Fruit fly (Drosophila melanogaster) whole organism, embryonic: Measurements from ENCODE around the gene CG5846.
A peak's percentile ranks its signal among the peaks of the same experiment; 100 is the strongest.

ENCODE experiments used
- Asciz ChIP-seq: fragments of 200-800 bp; sonication (Bioruptor generic); optimal IDR thresholded peaks from 2 replicates; lab custom pipeline; 2017; ENCODE audit warnings: missing biosample characterization, mild to moderate bottlenecking, missing genetic modification characterization, missing genetic modification reagents
- Atf3 ChIP-seq: fragments of 200-800 bp; sonication (Bioruptor generic); optimal IDR thresholded peaks from 3 replicates; lab custom pipeline; 2016; ENCODE audit warnings: missing biosample characterization, missing genetic modification characterization
- CG10147 ChIP-seq: fragments of 200-800 bp; sonication (Bioruptor generic); optimal IDR thresholded peaks from 2 replicates; lab custom pipeline; 2019; ENCODE audit warnings: missing biosample characterization, mild to moderate bottlenecking, missing genetic modification characterization, moderate library complexity
- CG10462 ChIP-seq: fragments of 200-800 bp; sonication (Bioruptor generic); optimal IDR thresholded peaks from 2 replicates; lab custom pipeline; 2016; ENCODE audit warnings: missing biosample characterization, missing genetic modification characterization
- CG11456 ChIP-seq: fragments of 200-800 bp; sonication (Bioruptor generic); IDR thresholded peaks from 3 replicates; pipeline ENCODE4 v1.3.6; 2022; ENCODE audit warnings: missing biosample characterization, missing genetic modification characterization
- CG11560 ChIP-seq: fragments of 200-800 bp; sonication (Bioruptor generic); IDR thresholded peaks from 3 replicates; pipeline ENCODE4 v1.3.6; 2022; ENCODE audit warnings: missing biosample characterization, missing genetic modification characterization
- CG12071 ChIP-seq: fragments of 200-800 bp; sonication (Bioruptor generic); optimal IDR thresholded peaks from 3 replicates; lab custom pipeline; 2018; ENCODE audit warnings: missing biosample characterization, mild to moderate bottlenecking, missing genetic modification characterization
- CG12299 ChIP-seq: fragments of 200-800 bp; sonication (Bioruptor generic); optimal IDR thresholded peaks from 2 replicates; lab custom pipeline; 2018; ENCODE audit warnings: missing biosample characterization, mild to moderate bottlenecking, missing genetic modification characterization
- CG1233 ChIP-seq: fragments of 200-800 bp; sonication (Bioruptor generic); optimal IDR thresholded peaks from 4 replicates; lab custom pipeline; 2018; ENCODE audit warnings: missing biosample characterization, mild to moderate bottlenecking, missing genetic modification characterization
- CG12391 ChIP-seq: fragments of 200-800 bp; sonication (Bioruptor generic); optimal IDR thresholded peaks from 3 replicates; lab custom pipeline; 2018; ENCODE audit warnings: missing biosample characterization, mild to moderate bottlenecking, missing genetic modification characterization, moderate library complexity
- CG12659 ChIP-seq: fragments of 200-800 bp; sonication (Bioruptor generic); optimal IDR thresholded peaks from 3 replicates; lab custom pipeline; 2017; ENCODE audit warnings: mild to moderate bottlenecking, missing biosample characterization, missing genetic modification reagents, missing genetic modification characterization
- CG12744 ChIP-seq: fragments of 200-800 bp; sonication (Bioruptor generic); optimal IDR thresholded peaks from 2 replicates; lab custom pipeline; 2016; ENCODE audit warnings: missing biosample characterization, missing genetic modification characterization
- CG14014 ChIP-seq: fragments of 200-800 bp; sonication (Bioruptor generic); IDR thresholded peaks from 2 replicates; pipeline ENCODE4 v1.3.6; 2022; ENCODE audit warnings: missing biosample characterization, missing genetic modification characterization
- CG14710 ChIP-seq: fragments of 200-800 bp; sonication (Bioruptor generic); optimal IDR thresholded peaks from 3 replicates; lab custom pipeline; 2019; ENCODE audit warnings: missing biosample characterization, mild to moderate bottlenecking, missing genetic modification characterization, moderate library complexity
- CG15073 ChIP-seq: fragments of 200-800 bp; sonication (Bioruptor generic); optimal IDR thresholded peaks from 2 replicates; lab custom pipeline; 2016; ENCODE audit warnings: missing biosample characterization, missing genetic modification characterization
- CG15601 ChIP-seq: fragments of 200-800 bp; sonication (Bioruptor generic); optimal IDR thresholded peaks from 3 replicates; lab custom pipeline; 2019; ENCODE audit warnings: missing biosample characterization, mild to moderate bottlenecking, missing genetic modification characterization, moderate library complexity
- CG17186 ChIP-seq: fragments of 200-800 bp; sonication (Bioruptor generic); optimal IDR thresholded peaks from 3 replicates; lab custom pipeline; 2017; ENCODE audit warnings: missing biosample characterization, missing genetic modification reagents, missing genetic modification characterization
- CG18262 ChIP-seq: fragments of 200-800 bp; optimal IDR thresholded peaks from 3 replicates; lab custom pipeline; 2019; ENCODE audit warnings: missing biosample characterization, mild to moderate bottlenecking, missing genetic modification characterization, moderate library complexity
- CG2120 ChIP-seq: fragments of 200-800 bp; sonication (Bioruptor generic); optimal IDR thresholded peaks from 3 replicates; lab custom pipeline; 2016; ENCODE audit warnings: missing biosample characterization, missing genetic modification characterization
- CG2678 ChIP-seq: fragments of 200-800 bp; sonication (Bioruptor generic); optimal IDR thresholded peaks from 3 replicates; lab custom pipeline; 2019; ENCODE audit warnings: missing biosample characterization, mild to moderate bottlenecking, missing genetic modification characterization, moderate library complexity
- CG2889 ChIP-seq: fragments of 200-800 bp; sonication (Bioruptor generic); IDR thresholded peaks from 3 replicates; pipeline ENCODE4 v1.3.6; 2022; ENCODE audit warnings: missing biosample characterization, missing genetic modification characterization
- CG30020 ChIP-seq: fragments of 200-800 bp; optimal IDR thresholded peaks from 2 replicates; lab custom pipeline; 2019; ENCODE audit warnings: missing biosample characterization, mild to moderate bottlenecking, missing genetic modification characterization, moderate library complexity
- CG4328 ChIP-seq: fragments of 200-800 bp; sonication (Bioruptor generic); optimal IDR thresholded peaks from 3 replicates; lab custom pipeline; 2017; ENCODE audit warnings: missing biosample characterization, missing genetic modification reagents, missing genetic modification characterization
- CG4854 ChIP-seq: fragments of 200-800 bp; sonication (Bioruptor generic); optimal IDR thresholded peaks from 2 replicates; lab custom pipeline; 2016; ENCODE audit warnings: missing biosample characterization, missing genetic modification characterization, inconsistent platforms
- CG7556 ChIP-seq: fragments of 200-800 bp; sonication (Bioruptor generic); optimal IDR thresholded peaks from 2 replicates; lab custom pipeline; 2017; ENCODE audit warnings: missing biosample characterization, mild to moderate bottlenecking, missing genetic modification characterization
- CG7839 ChIP-seq: fragments of 200-800 bp; sonication (Bioruptor generic); optimal IDR thresholded peaks from 3 replicates; lab custom pipeline; 2018; ENCODE audit warnings: missing biosample characterization, mild to moderate bottlenecking, missing genetic modification characterization, moderate library complexity
- CkIIα-i1 ChIP-seq: fragments of 200-800 bp; sonication (Bioruptor generic); IDR thresholded peaks from 2 replicates; pipeline ENCODE4 v1.3.6; 2022; ENCODE audit warnings: missing biosample characterization, missing genetic modification characterization
- Max ChIP-seq: fragments of 200-800 bp; sonication (Bioruptor generic); optimal IDR thresholded peaks from 2 replicates; lab custom pipeline; 2016; ENCODE audit warnings: missing biosample characterization, mild to moderate bottlenecking, missing genetic modification characterization
- NK7.1 ChIP-seq: fragments of 200-800 bp; sonication (Bioruptor generic); optimal IDR thresholded peaks from 3 replicates; lab custom pipeline; 2016; ENCODE audit warnings: missing biosample characterization, missing genetic modification characterization
- Ssrp ChIP-seq: fragments of 200-800 bp; sonication (Bioruptor generic); optimal IDR thresholded peaks from 2 replicates; lab custom pipeline; 2018; ENCODE audit warnings: missing biosample characterization, mild to moderate bottlenecking, missing genetic modification characterization, moderate library complexity
- Stat92E ChIP-seq, 3 experiments: fragments of >200 bp in 2 of 3; fragments of 200-800 bp in 1 of 3; sonication (Bioruptor generic) in 1 of 3; optimal IDR thresholded peaks; 2 replicates each; lab custom pipeline; 2017 to 2019; ENCODE audit warnings: missing biosample characterization in 3 of 3, missing genetic modification characterization in 3 of 3, mild to moderate bottlenecking in 1 of 3, moderate library complexity in 1 of 3
- ato ChIP-seq: fragments of 200-800 bp; sonication (Bioruptor generic); IDR thresholded peaks from 2 replicates; pipeline ENCODE4 v1.3.6; 2022; ENCODE audit warnings: missing biosample characterization, missing genetic modification characterization; ENCODE audit not compliant: partially characterized antibody
- bsh ChIP-seq, 2 experiments: fragments of 200-800 bp; sonication (Bioruptor generic); optimal IDR thresholded peaks; 2 replicates each; lab custom pipeline; 2017 to 2018; ENCODE audit warnings: mild to moderate bottlenecking in 2 of 2, missing biosample characterization in 2 of 2, missing genetic modification characterization in 2 of 2, moderate library complexity in 1 of 2
- chinmo ChIP-seq: fragments of 200-800 bp; sonication (Bioruptor generic); IDR thresholded peaks from 4 replicates; pipeline ENCODE4 v1.3.6; 2022; ENCODE audit warnings: missing biosample characterization, missing genetic modification characterization; ENCODE audit not compliant: partially characterized antibody
- ftz-f1 ChIP-seq: fragments of 200-800 bp; sonication (Bioruptor generic); optimal IDR thresholded peaks from 2 replicates; lab custom pipeline; 2016; ENCODE audit warnings: missing biosample characterization, missing genetic modification characterization
- ham ChIP-seq: fragments of 200-800 bp; sonication (Bioruptor generic); IDR thresholded peaks from 2 replicates; pipeline ENCODE4 v1.3.6; 2022; ENCODE audit warnings: missing biosample characterization, missing genetic modification characterization
- jumu ChIP-seq: fragments of 200-800 bp; sonication (Bioruptor generic); optimal IDR thresholded peaks from 3 replicates; lab custom pipeline; 2016; ENCODE audit warnings: missing biosample characterization, missing genetic modification characterization
- lov ChIP-seq, 2 experiments: fragments of 200-800 bp in 1 of 2; fragments of >200 bp in 1 of 2; sonication (Bioruptor generic) in 1 of 2; IDR thresholded peaks in 1 of 2; optimal IDR thresholded peaks in 1 of 2; 2 replicates in 1 of 2; 3 replicates in 1 of 2; pipeline versions ENCODE4 v1.3.6 to Lab custom; 2017 to 2022; ENCODE audit warnings: missing biosample characterization in 1 of 2, missing genetic modification characterization in 1 of 2
- luna ChIP-seq: fragments of 200-800 bp; sonication (Bioruptor generic); optimal IDR thresholded peaks from 2 replicates; lab custom pipeline; 2016; ENCODE audit warnings: missing biosample characterization, missing genetic modification characterization
- nerfin-1 ChIP-seq: fragments of 200-800 bp; sonication (Bioruptor generic); optimal IDR thresholded peaks from 3 replicates; lab custom pipeline; 2019; ENCODE audit warnings: missing biosample characterization, mild to moderate bottlenecking, missing genetic modification characterization, moderate library complexity
- oc ChIP-seq: fragments of 200-800 bp; sonication (Bioruptor generic); optimal IDR thresholded peaks from 2 replicates; lab custom pipeline; 2018; ENCODE audit warnings: missing biosample characterization, mild to moderate bottlenecking, missing genetic modification characterization, moderate library complexity
- odd ChIP-seq: fragments of 200-800 bp; sonication (Bioruptor generic); optimal IDR thresholded peaks from 2 replicates; lab custom pipeline; 2017; ENCODE audit warnings: missing biosample characterization, mild to moderate bottlenecking, missing genetic modification characterization
- ranshi ChIP-seq: fragments of 200-800 bp; sonication (Bioruptor generic); IDR thresholded peaks from 2 replicates; pipeline ENCODE4 v1.3.6; 2022; ENCODE audit warnings: missing biosample characterization, missing genetic modification characterization
- scrt ChIP-seq: fragments of 200-800 bp; sonication (Bioruptor generic); optimal IDR thresholded peaks from 2 replicates; lab custom pipeline; 2018; ENCODE audit warnings: missing biosample characterization, mild to moderate bottlenecking, missing genetic modification characterization, moderate library complexity
- sens ChIP-seq: fragments of 200-800 bp; sonication (Bioruptor generic); peaks from one replicate; lab custom pipeline; 2016; ENCODE audit warnings: missing biosample characterization, missing genetic modification characterization
- sima ChIP-seq: fragments of 200-800 bp; sonication (Bioruptor generic); optimal IDR thresholded peaks from 2 replicates; lab custom pipeline; 2016; ENCODE audit warnings: missing biosample characterization, missing genetic modification characterization
- slou ChIP-seq: fragments of 200-800 bp; sonication (Bioruptor generic); optimal IDR thresholded peaks from 3 replicates; lab custom pipeline; 2016; ENCODE audit warnings: missing biosample characterization, missing genetic modification characterization
- so ChIP-seq: fragments of 200-800 bp; sonication (Bioruptor generic); IDR thresholded peaks from 3 replicates; pipeline ENCODE4 v1.3.6; 2022; ENCODE audit warnings: missing biosample characterization, missing genetic modification characterization
- ssp ChIP-seq: fragments of 200-800 bp; sonication (Bioruptor generic); IDR thresholded peaks from 2 replicates; pipeline ENCODE4 v1.3.6; 2022; ENCODE audit warnings: missing biosample characterization, missing genetic modification characterization
- zf30C ChIP-seq: fragments of 200-800 bp; sonication (Bioruptor generic); optimal IDR thresholded peaks from 3 replicates; lab custom pipeline; 2018; ENCODE audit warnings: missing biosample characterization, mild to moderate bottlenecking, missing genetic modification characterization
- zfh2 ChIP-seq: fragments of 200-800 bp; sonication (Bioruptor generic); optimal IDR thresholded peaks from 2 replicates; lab custom pipeline; 2016; ENCODE audit warnings: missing biosample characterization, missing genetic modification characterization

Gene CG5846

DNA sequence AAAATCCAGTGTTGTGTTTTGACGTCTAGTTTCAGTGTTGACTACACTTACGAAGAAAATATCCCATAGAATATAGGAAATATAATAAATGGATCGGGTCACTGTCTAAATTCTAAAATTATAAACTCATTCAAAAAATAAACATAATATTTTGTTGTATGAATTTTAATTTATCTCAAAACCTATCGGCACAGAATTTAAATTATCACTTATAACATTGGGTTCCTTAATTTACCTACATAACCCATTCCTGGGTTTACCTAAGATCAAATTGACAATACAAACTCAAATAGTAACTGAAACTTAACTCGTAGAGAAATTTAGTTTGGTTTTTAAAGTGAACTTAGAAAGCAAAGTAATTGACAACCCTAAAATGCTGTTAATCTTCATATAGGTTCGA, 39.5 kb upstream of the CG5846 start (continued):
- TF ChIP-seq ftz-f1 (GFP tag; lab: Kevin White, UChicago) (no peak), CG15601 (tag; lab: Kevin White, UChicago) (peak; percentile 29), ssp (GFP tag; lab: Robert Waterston, UW) (no peak), bsh (GFP tag; optimal IDR thresholded peaks at IDR 0.05; lab: Kevin White, UChicago) (peak in 1 of 2 experiments; percentile 23), CG11560 (tag; lab: Robert Waterston, UW) (no peak), CkIIα-i1 (GFP tag; lab: Robert Waterston, UW) (no peak), CG7556 (GFP tag; lab: Kevin White, UChicago) (peak; percentile 45), CG11456 (GFP tag; lab: Robert Waterston, UW) (no peak), oc (tag; lab: Kevin White, UChicago) (no peak), Max (GFP tag; lab: Kevin White, UChicago) (no peak), scrt (no peak), CG2889 (GFP tag; lab: Robert Waterston, UW) (no peak), CG18262 (tag; lab: Kevin White, UChicago) (peak; percentile 66), CG12659 (GFP tag; lab: Kevin White, UChicago) (peak; percentile 9), ham (GFP tag; lab: Robert Waterston, UW) (no peak), chinmo (GFP tag; lab: Robert Waterston, UW) (no peak), sens (GFP tag; lab: Kevin White, UChicago) (peak; percentile 82), luna (GFP tag; lab: Kevin White, UChicago) (no peak), odd (GFP tag; lab: Kevin White, UChicago) (no peak), ato (GFP tag; lab: Robert Waterston, UW) (no peak), CG14710 (tag; lab: Kevin White, UChicago) (peak; percentile 70), CG30020 (tag; lab: Kevin White, UChicago) (peak; percentile 19), zf30C (GFP tag; lab: Kevin White, UChicago) (no peak), CG10462 (no peak), CG1233 (no peak), CG12299 (tag; lab: Kevin White, UChicago) (no peak), Atf3 (GFP tag; lab: Kevin White, UChicago) (no peak), Asciz (no peak), zfh2 (GFP tag; lab: Kevin White, UChicago) (no peak), CG2120 (no peak), nerfin-1 (tag; lab: Kevin White, UChicago) (peak; percentile 26), CG7839 (tag; lab: Kevin White, UChicago) (no peak), slou (GFP tag; lab: Kevin White, UChicago) (no peak), CG2678 (no peak), CG17186 (GFP tag; lab: Kevin White, UChicago) (no peak), CG10147 (GFP tag; lab: Kevin White, UChicago) (no peak), NK7.1 (no peak), CG12071 (GFP tag; lab: Kevin White, UChicago) (no peak), CG12744 (GFP tag; lab: Kevin White, UChicago) (no peak), so (GFP tag; lab: Robert Waterston, UW) (no peak), CG4328 (no peak), CG14014 (GFP tag; lab: Robert Waterston, UW) (no peak), sima (GFP tag; lab: Kevin White, UChicago) (no peak), CG12391 (peak; percentile 48), CG15073 (no peak), Stat92E (GFP tag; optimal IDR thresholded peaks at IDR 0.05; lab: Kevin White, UChicago) (no peak), CG4854 (no peak), lov (optimal IDR thresholded peaks at IDR 0.05; lab: Kevin White, UChicago) (no peak), lov (GFP tag; IDR thresholded peaks at IDR 0.05; lab: Robert Waterston, UW) (no peak), ranshi (no peak), Ssrp (tag; lab: Kevin White, UChicago) (peak; percentile 46), jumu (GFP tag; lab: Kevin White, UChicago) (no peak)
